Worm (Caenorhabditis elegans): Measurements from ENCODE around the gene C03B1.2.
A peak's percentile ranks its signal among the peaks of the same experiment; 100 is the strongest.

The C03B1.2 gene

DNA sequence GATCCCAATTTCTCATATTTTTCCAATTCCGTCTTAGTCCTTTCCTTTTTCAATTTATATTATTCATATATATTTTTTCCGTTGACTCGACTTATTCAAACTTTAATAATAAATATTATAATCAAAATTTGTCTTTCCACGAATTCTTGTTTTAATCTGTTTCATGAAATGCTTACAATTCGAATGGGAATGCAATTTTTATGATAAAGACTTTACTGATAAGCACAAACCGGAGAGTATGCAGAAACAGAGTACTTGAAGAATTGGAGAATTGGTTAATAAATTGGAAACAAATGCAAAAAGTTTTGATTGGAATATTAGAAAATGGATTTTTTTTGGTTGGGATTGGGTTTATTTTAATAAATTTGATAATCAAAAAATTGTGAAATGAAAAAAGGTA, 38.5 kb downstream of the C03B1.2 start:
- no peak for TF ChIP-seq mep-1 (tag; optimal IDR thresholded peaks at IDR 0.05)
- no peak for TF ChIP-seq ztf-11 (tag; optimal IDR thresholded peaks at IDR 0.05)
- no peak for TF ChIP-seq lin-13 (tag; optimal IDR thresholded peaks at IDR 0.05)
- no peak for TF ChIP-seq flh-1 (GFP tag; optimal IDR thresholded peaks at IDR 0.05)
- TF ChIP-seq M03D4.4 (tag; optimal IDR thresholded peaks at IDR 0.05), result no peak

ce11 chrX:6408713-6409112, 38.9 kb downstream of the C03B1.2 start:
- no peak for TF ChIP-seq mep-1 (tag; optimal IDR thresholded peaks at IDR 0.05)
- TF ChIP-seq mab-5 (tag; optimal IDR thresholded peaks at IDR 0.05), result no peak
- TF ChIP-seq unc-62 (GFP tag; optimal IDR thresholded peaks at IDR 0.05), result no peak
- no peak for TF ChIP-seq ceh-43 (GFP tag; optimal IDR thresholded peaks at IDR 0.05)
- TF ChIP-seq lin-32 (GFP tag; optimal IDR thresholded peaks at IDR 0.05), result no peak
- TF ChIP-seq pha-4 (tag; optimal IDR thresholded peaks at IDR 0.05), result no peak
- no peak for TF ChIP-seq drap-1 (GFP tag; optimal IDR thresholded peaks at IDR 0.05)
- TF ChIP-seq zip-8 (tag; optimal IDR thresholded peaks at IDR 0.05), result no peak

DNA sequence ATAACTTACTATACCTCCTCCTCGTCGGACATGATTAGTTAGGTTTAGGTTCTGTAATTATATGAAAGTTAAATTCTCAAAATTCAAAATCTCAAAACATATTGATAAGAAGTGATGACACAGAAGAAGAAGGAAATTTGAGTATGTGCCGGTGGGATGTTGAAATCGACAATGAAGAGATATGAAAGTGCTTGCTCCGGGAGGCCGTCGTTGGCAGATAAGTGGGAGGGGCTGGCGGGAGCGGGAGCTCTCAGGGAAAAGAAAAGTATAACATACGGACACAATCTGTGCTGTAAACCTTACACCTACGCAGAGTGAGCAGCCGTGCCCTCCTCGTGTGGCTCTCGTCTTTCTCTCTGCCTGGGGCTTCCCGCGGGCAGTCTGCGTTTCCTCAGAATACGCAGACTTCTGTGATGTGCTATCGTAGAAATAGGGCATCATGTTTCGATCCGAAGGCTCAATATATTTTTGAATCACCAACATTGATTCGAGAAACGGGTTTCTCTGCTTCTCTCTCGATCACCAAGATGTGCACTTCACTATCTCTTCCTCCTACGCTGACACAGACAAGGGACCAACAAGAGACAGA, 40.5 kb downstream of the C03B1.2 start, which contains the start of gene mup-2:
TSS of gene mup-2 (minus strand) at position 51 of the 589 bp plus-strand sequence.
- TF ChIP-seq unc-120 (tag; optimal IDR thresholded peaks at IDR 0.05; ENCODE audit: poor library complexity, severe bottlenecking), result peak; percentile 93
- no peak for TF ChIP-seq cnd-1 (tag; optimal IDR thresholded peaks at IDR 0.05)
- peak; percentile 75 for TF ChIP-seq unc-62 (GFP tag; optimal IDR thresholded peaks at IDR 0.05)
- peak; percentile 96 for TF ChIP-seq hlh-1 (tag; optimal IDR thresholded peaks at IDR 0.05)

- TF ChIP-seq ceh-83 (GFP tag; optimal IDR thresholded peaks at IDR 0.05), result no peak
- TF ChIP-seq elt-1 (tag; optimal IDR thresholded peaks at IDR 0.05; ENCODE audit: borderline replicate concordance, insufficient read depth), result no peak
- no peak for TF ChIP-seq zip-8 (tag; optimal IDR thresholded peaks at IDR 0.05)
- TF ChIP-seq mab-5 (tag; optimal IDR thresholded peaks at IDR 0.05), result no peak
- TF ChIP-seq M03D4.4 (tag; optimal IDR thresholded peaks at IDR 0.05), result no peak
- TF ChIP-seq nhr-237 (tag; optimal IDR thresholded peaks at IDR 0.05), result no peak
- no peak for TF ChIP-seq nhr-12 (tag; optimal IDR thresholded peaks at IDR 0.05)
- no peak for TF ChIP-seq ham-2 (GFP tag; optimal IDR thresholded peaks at IDR 0.05)
- TF ChIP-seq mls-2 (tag; optimal IDR thresholded peaks at IDR 0.05), result no peak
- TF ChIP-seq ceh-43 (GFP tag; optimal IDR thresholded peaks at IDR 0.05), result no peak
These were observed 42.8 kb downstream of the C03B1.2 start, which contains the start of gene T22E5.1 for ce11 chrX:6412575-6412974. Gene T22E5.1, plus strand, starts transcription at chrX:6412875.

DNA sequence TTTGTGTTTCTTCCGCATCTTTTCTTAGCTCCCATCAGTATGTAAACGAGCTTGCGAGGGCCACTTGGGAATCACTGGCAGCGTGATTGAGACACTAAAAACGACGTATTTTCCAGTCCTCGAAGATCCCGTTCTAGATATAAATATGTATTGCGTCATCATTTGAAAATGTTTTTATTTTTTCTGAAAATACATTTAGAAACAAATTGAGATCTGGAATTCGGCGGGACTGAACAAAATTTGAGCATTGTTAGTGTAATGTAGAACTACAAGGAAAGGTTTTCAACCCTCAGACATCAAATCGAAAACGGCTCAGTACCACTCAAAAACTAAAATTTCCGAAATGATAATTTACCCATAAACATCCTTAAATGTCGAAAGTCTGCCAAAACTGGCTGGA, 43.8 kb downstream of the C03B1.2 start:
- TF ChIP-seq tbx-8 (GFP tag; optimal IDR thresholded peaks at IDR 0.05) (no peak), zip-8 (tag; optimal IDR thresholded peaks at IDR 0.05) (peak; percentile 82)

- TF ChIP-seq ham-2 (GFP tag; optimal IDR thresholded peaks at IDR 0.05), result peak; percentile 7
- no peak for TF ChIP-seq hlh-1 (tag; optimal IDR thresholded peaks at IDR 0.05)
These were observed 46.7 kb downstream of the C03B1.2 start, which contains the start of gene T22E5.6 for ce11 chrX:6416357-6417087. Gene T22E5.6, minus strand, starts transcription at chrX:6416407.

ce11 chrX:6419113-6419512, 49.3 kb downstream of the C03B1.2 start:
- TF ChIP-seq ces-1 (GFP tag; optimal IDR thresholded peaks at IDR 0.05) (peak; percentile 71), mls-2 (tag; optimal IDR thresholded peaks at IDR 0.05) (no peak)

- TF ChIP-seq M03D4.4 (tag; optimal IDR thresholded peaks at IDR 0.05) (no peak), unc-62 (GFP tag; optimal IDR thresholded peaks at IDR 0.05) (no peak), sem-2 (GFP tag; optimal IDR thresholded peaks at IDR 0.05) (no peak), hlh-1 (tag; optimal IDR thresholded peaks at IDR 0.05) (no peak), elt-3 (tag; optimal IDR thresholded peaks at IDR 0.05) (no peak), snpc-4 (tag; optimal IDR thresholded peaks at IDR 0.05) (no peak), ceh-39 (tag; optimal IDR thresholded peaks at IDR 0.05) (no peak), blmp-1 (tag; optimal IDR thresholded peaks at IDR 0.05) (no peak)
These were observed 50.9 kb downstream of the C03B1.2 start, which contains the start of gene K10C2.12 for ce11 chrX:6420681-6421080. Gene K10C2.12, minus strand, starts transcription at chrX:6420781.
